Worm (Caenorhabditis elegans) whole organism, L4 larva: ENCODE data around the gene cox-10.

Source experiments
- F10B5.3 ChIP-seq: sonication (generic microtip); optimal IDR thresholded peaks from 2 replicates; lab custom pipeline; 2016; ENCODE audit warnings: mild to moderate bottlenecking, missing genetic modification characterization, missing compliant biosample characterization
- F49E8.2 ChIP-seq: sonication (generic microtip); optimal IDR thresholded peaks from 2 replicates; lab custom pipeline; 2016; ENCODE audit warnings: missing compliant biosample characterization, mild to moderate bottlenecking, missing genetic modification characterization, borderline replicate concordance
- T20F7.1 ChIP-seq: fragments of 200-800 bp; sonication (Bioruptor generic); optimal IDR thresholded peaks from 2 replicates; lab custom pipeline; 2018; ENCODE audit warnings: mild to moderate bottlenecking, missing genetic modification characterization, missing compliant biosample characterization
- Y105C5A.15 ChIP-seq: fragments of 200-800 bp; sonication (Bioruptor generic); IDR thresholded peaks from 2 replicates; pipeline ENCODE4 v1.3.6; 2022; ENCODE audit warnings: missing genetic modification characterization, missing compliant biosample characterization
- Y5F2A.4 ChIP-seq: fragments of 200-800 bp; sonication (Bioruptor generic); optimal IDR thresholded peaks from 2 replicates; lab custom pipeline; 2018; ENCODE audit warnings: mild to moderate bottlenecking, missing genetic modification characterization, missing compliant biosample characterization
- ZK546.5 ChIP-seq, 2 experiments: sonication (generic microtip); optimal IDR thresholded peaks; 2 replicates each; lab custom pipeline; 2017; ENCODE audit warnings: missing biosample characterization in 2 of 2, missing genetic modification characterization in 2 of 2
- aha-1 ChIP-seq: fragments of 150-350 bp; peaks from one replicate; lab custom pipeline; 2014; ENCODE audit warnings: missing biosample characterization, missing genetic modification characterization
- ceh-44 ChIP-seq: fragments of 200-800 bp; sonication (Bioruptor generic); IDR thresholded peaks from 2 replicates; pipeline ENCODE4 v1.3.6; 2022; ENCODE audit warnings: missing genetic modification reagents, missing genetic modification characterization, missing compliant biosample characterization
- ceh-62 ChIP-seq: sonication (generic microtip); optimal IDR thresholded peaks from 2 replicates; lab custom pipeline; 2017; ENCODE audit warnings: missing biosample characterization, missing genetic modification characterization
- ceh-82 ChIP-seq: sonication (generic microtip); optimal IDR thresholded peaks from 2 replicates; lab custom pipeline; 2017; ENCODE audit warnings: missing biosample characterization, missing genetic modification characterization
- ces-1 ChIP-seq: fragments of 150-350 bp; sonication (generic microtip); optimal IDR thresholded peaks from 4 replicates; lab custom pipeline; 2014; ENCODE audit warnings: missing biosample characterization, missing genetic modification reagents, missing genetic modification characterization
- daf-12 ChIP-seq: fragments of 150-350 bp; optimal IDR thresholded peaks from 2 replicates; lab custom pipeline; 2014; ENCODE audit warnings: missing biosample characterization, missing genetic modification reagents, missing genetic modification characterization
- daf-16 ChIP-seq, 3 experiments: sonication (generic microtip); optimal IDR thresholded peaks; 2 replicates each; lab custom pipeline; 2016 to 2017; ENCODE audit warnings: missing genetic modification characterization in 3 of 3, missing genetic modification reagents in 3 of 3, mild to moderate bottlenecking in 2 of 3, missing compliant biosample characterization in 2 of 3, missing biosample characterization in 1 of 3, moderate library complexity in 1 of 3
- daf-8 ChIP-seq: fragments of 200-800 bp; sonication (Bioruptor generic); IDR thresholded peaks from 2 replicates; pipeline ENCODE4 v1.3.6; 2022; ENCODE audit warnings: missing genetic modification characterization, missing compliant biosample characterization
- dmd-9 ChIP-seq: fragments of 200-800 bp; sonication (Bioruptor generic); IDR thresholded peaks from 2 replicates; pipeline ENCODE4 v1.3.6; 2022; ENCODE audit warnings: missing genetic modification reagents, missing genetic modification characterization, missing compliant biosample characterization
- dpl-1 ChIP-seq: fragments of 150-350 bp; optimal IDR thresholded peaks from 2 replicates; lab custom pipeline; 2014; ENCODE audit warnings: missing biosample characterization, missing genetic modification reagents, missing genetic modification characterization
- duxl-1 ChIP-seq: sonication (generic microtip); optimal IDR thresholded peaks from 2 replicates; lab custom pipeline; 2016; ENCODE audit warnings: mild to moderate bottlenecking, missing genetic modification characterization, moderate library complexity, missing compliant biosample characterization; ENCODE audit not compliant: poor library complexity
- dve-1 ChIP-seq: sonication (generic microtip); optimal IDR thresholded peaks from 2 replicates; lab custom pipeline; 2017; ENCODE audit warnings: antibody characterized with exemption, mild to moderate bottlenecking, missing genetic modification characterization, missing compliant biosample characterization; ENCODE audit not compliant: insufficient read depth
- egl-27 ChIP-seq: sonication (generic microtip); optimal IDR thresholded peaks from 3 replicates; lab custom pipeline; 2017; ENCODE audit warnings: missing biosample characterization, missing genetic modification reagents, missing genetic modification characterization
- fkh-10 ChIP-seq: fragments of 150-350 bp; optimal IDR thresholded peaks from 2 replicates; lab custom pipeline; 2014; ENCODE audit warnings: missing biosample characterization, missing genetic modification reagents, missing genetic modification characterization
- fos-1 ChIP-seq: fragments of 150-350 bp; optimal IDR thresholded peaks from 2 replicates; lab custom pipeline; 2014; ENCODE audit warnings: missing biosample characterization, missing genetic modification characterization
- hlh-11 ChIP-seq: fragments of 200-800 bp; sonication (Bioruptor generic); optimal IDR thresholded peaks from 2 replicates; lab custom pipeline; 2018; ENCODE audit warnings: mild to moderate bottlenecking, missing genetic modification characterization, missing compliant biosample characterization
- jun-1 ChIP-seq: fragments of 150-350 bp; optimal IDR thresholded peaks from 2 replicates; lab custom pipeline; 2014; ENCODE audit warnings: missing biosample characterization, missing genetic modification reagents, missing genetic modification characterization
- lin-1 ChIP-seq: fragments of 200-800 bp; sonication (Bioruptor generic); IDR thresholded peaks from 2 replicates; pipeline ENCODE4 v1.3.6; 2022; ENCODE audit warnings: missing genetic modification reagents, missing genetic modification characterization, missing compliant biosample characterization
- lir-3 ChIP-seq: sonication (generic microtip); optimal IDR thresholded peaks from 2 replicates; lab custom pipeline; 2016; ENCODE audit warnings: mild to moderate bottlenecking, missing genetic modification characterization, missing compliant biosample characterization
- lsy-2 ChIP-seq, 2 experiments: fragments of 150-350 bp in 1 of 2; sonication (generic microtip) in 1 of 2; optimal IDR thresholded peaks; 2 replicates each; lab custom pipeline; 2014 to 2017; ENCODE audit warnings: missing biosample characterization in 2 of 2, missing genetic modification characterization in 2 of 2
- madf-9 ChIP-seq: fragments of 200-800 bp; sonication (Bioruptor generic); conservative IDR thresholded peaks from 2 replicates; pipeline ENCODE4 v1.3.6; 2022; ENCODE audit warnings: missing genetic modification reagents, missing genetic modification characterization, missing compliant biosample characterization
- mdt-29 ChIP-seq: fragments of 200-800 bp; sonication (Bioruptor generic); IDR thresholded peaks from 2 replicates; pipeline ENCODE4 v1.3.6; 2022; ENCODE audit warnings: missing genetic modification reagents, missing genetic modification characterization, missing compliant biosample characterization
- mes-2 ChIP-seq: sonication (generic microtip); optimal IDR thresholded peaks from 2 replicates; lab custom pipeline; 2016; ENCODE audit warnings: missing genotype, mild to moderate bottlenecking, missing genetic modification characterization, missing compliant biosample characterization; ENCODE audit not compliant: poor library complexity, severe bottlenecking
- nhr-25 ChIP-seq: sonication (generic microtip); optimal IDR thresholded peaks from 2 replicates; lab custom pipeline; 2017; ENCODE audit warnings: missing genetic modification characterization, mild to moderate bottlenecking, missing compliant biosample characterization, antibody characterized with exemption, moderate library complexity, borderline replicate concordance; ENCODE audit not compliant: insufficient read depth
- nhr-28 ChIP-seq: fragments of 150-350 bp; optimal IDR thresholded peaks from 2 replicates; lab custom pipeline; 2014; ENCODE audit warnings: missing biosample characterization, missing genetic modification characterization
- nhr-48 ChIP-seq: sonication (generic microtip); optimal IDR thresholded peaks from 2 replicates; lab custom pipeline; 2016; ENCODE audit warnings: mild to moderate bottlenecking, missing genetic modification characterization, missing compliant biosample characterization
- nhr-6 ChIP-seq: fragments of 150-350 bp; optimal IDR thresholded peaks from 2 replicates; lab custom pipeline; 2014; ENCODE audit warnings: missing biosample characterization, missing genetic modification characterization
- nhr-76 ChIP-seq: fragments of 150-350 bp; optimal IDR thresholded peaks from 2 replicates; lab custom pipeline; 2014; ENCODE audit warnings: missing biosample characterization, missing genetic modification characterization
- pha-4 ChIP-seq, 2 experiments: fragments of 150-350 bp in 1 of 2; fragments of 200-800 bp in 1 of 2; sonication (Bioruptor generic) in 1 of 2; IDR thresholded peaks in 1 of 2; optimal IDR thresholded peaks in 1 of 2; 2 replicates each; pipeline versions ENCODE4 v1.3.6 to Lab custom; 2014 to 2022; ENCODE audit warnings: missing genetic modification characterization in 2 of 2, missing genetic modification reagents in 2 of 2, missing biosample characterization in 1 of 2, missing compliant biosample characterization in 1 of 2
- php-3 ChIP-seq: fragments of 200-800 bp; sonication (Bioruptor generic); IDR thresholded peaks from 2 replicates; pipeline ENCODE4 v1.3.6; 2022; ENCODE audit warnings: missing genetic modification reagents, missing genetic modification characterization, missing compliant biosample characterization
- pqm-1 ChIP-seq: sonication (generic microtip); optimal IDR thresholded peaks from 2 replicates; lab custom pipeline; 2017; ENCODE audit warnings: missing biosample characterization, missing genetic modification characterization
- skn-1 ChIP-seq: fragments of 150-350 bp; optimal IDR thresholded peaks from 2 replicates; lab custom pipeline; 2014; ENCODE audit warnings: missing biosample characterization, missing genetic modification characterization
- spr-1 ChIP-seq: sonication (generic microtip); optimal IDR thresholded peaks from 2 replicates; lab custom pipeline; 2016; ENCODE audit warnings: mild to moderate bottlenecking, missing genetic modification characterization, missing compliant biosample characterization
- tag-97 ChIP-seq: fragments of 200-800 bp; sonication (Bioruptor generic); IDR thresholded peaks from 2 replicates; pipeline ENCODE4 v1.3.6; 2022; ENCODE audit warnings: missing genetic modification characterization, missing compliant biosample characterization
- zag-1 ChIP-seq: fragments of 150-350 bp; optimal IDR thresholded peaks from 2 replicates; lab custom pipeline; 2014; ENCODE audit warnings: missing biosample characterization, missing genetic modification characterization
- zfp-2 ChIP-seq: sonication (generic microtip); optimal IDR thresholded peaks from 2 replicates; lab custom pipeline; 2016; ENCODE audit warnings: mild to moderate bottlenecking, missing genetic modification characterization, missing compliant biosample characterization
- ztf-11 ChIP-seq: fragments of 150-350 bp; optimal IDR thresholded peaks from 2 replicates; lab custom pipeline; 2014; ENCODE audit warnings: missing biosample characterization, missing genetic modification characterization
- ztf-7 ChIP-seq: fragments of 150-350 bp; optimal IDR thresholded peaks from 2 replicates; lab custom pipeline; 2014; ENCODE audit warnings: missing biosample characterization, missing genetic modification characterization

cox-10 gene

DNA sequence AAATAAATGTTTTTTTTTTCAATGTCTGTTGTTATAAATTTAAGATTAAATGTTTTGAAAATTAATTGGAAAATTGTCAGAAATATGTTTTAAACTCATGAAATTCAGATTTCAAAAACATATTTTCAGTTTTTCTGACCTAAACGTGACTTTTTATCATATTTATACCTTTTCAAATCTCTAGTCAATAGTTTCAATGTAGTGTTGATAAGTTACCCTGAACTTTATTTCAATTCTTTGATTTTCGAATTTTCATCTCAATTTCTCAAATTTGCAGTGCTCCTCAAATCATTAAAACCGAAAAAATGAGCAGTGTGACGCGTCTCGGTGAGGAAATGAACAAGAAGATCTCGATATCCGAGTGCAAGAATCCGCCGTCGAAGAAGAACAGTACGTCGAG lies 25.3 kb upstream of the cox-10 start, which contains the start of gene rgs-4:
Gene rgs-4, plus strand, starts transcription at position 301 of the 400 bp plus-strand sequence.
- TF ChIP-seq zag-1 (tag; lab: Kevin White, UChicago) = no peak
- TF ChIP-seq mdt-29 (GFP tag; lab: Robert Waterston, UW) = no peak
- TF ChIP-seq F10B5.3 (tag; lab: Kevin White, UChicago) = no peak
- no peak for TF ChIP-seq Y5F2A.4 (GFP tag; lab: Kevin White, UChicago)
- no peak for TF ChIP-seq fkh-10 (GFP tag; lab: Kevin White, UChicago)
- TF ChIP-seq nhr-28 (tag; lab: Kevin White, UChicago) = no peak
- no peak for TF ChIP-seq ZK546.5 (tag; optimal IDR thresholded peaks at IDR 0.05; lab: Kevin White, UChicago)
- TF ChIP-seq zfp-2 (tag; lab: Kevin White, UChicago) = no peak
- TF ChIP-seq Y105C5A.15 = no peak
- no peak for TF ChIP-seq ztf-11 (tag; lab: Kevin White, UChicago)
- TF ChIP-seq F49E8.2 (tag; lab: Kevin White, UChicago) = no peak
- no peak for TF ChIP-seq ceh-82 (tag; lab: Kevin White, UChicago)
- TF ChIP-seq skn-1 (tag; lab: Kevin White, UChicago) = no peak
- TF ChIP-seq hlh-11 (tag; lab: Kevin White, UChicago) = no peak
- no peak for TF ChIP-seq nhr-6 (tag; lab: Kevin White, UChicago)
- TF ChIP-seq jun-1 (tag; lab: Kevin White, UChicago) = no peak
- TF ChIP-seq tag-97 = no peak
- TF ChIP-seq, all 104 proteins: peak for 0

DNA sequence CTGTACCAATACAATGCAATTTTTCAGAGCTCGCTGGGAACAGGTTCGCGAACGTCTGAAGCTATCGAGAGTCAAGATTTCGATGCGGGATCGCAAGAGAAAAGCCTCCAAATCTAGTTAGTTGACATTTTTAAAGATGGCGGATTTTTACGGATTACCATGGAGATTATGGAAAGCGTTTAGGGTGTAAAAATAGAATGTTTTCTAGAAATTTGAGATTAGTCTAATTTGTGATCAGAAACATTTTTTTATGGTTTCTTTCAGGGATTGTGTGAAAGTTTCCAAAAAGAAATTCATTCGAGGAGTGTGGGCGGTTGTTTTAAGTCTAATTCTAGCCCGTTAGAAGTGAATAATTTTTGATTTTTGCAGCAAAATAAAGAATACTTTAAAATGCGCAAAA lies 23.9 kb upstream of the cox-10 start:
- no peak for TF ChIP-seq ces-1 (GFP tag; lab: Kevin White, UChicago)
- TF ChIP-seq aha-1 = peak; percentile 74

DNA sequence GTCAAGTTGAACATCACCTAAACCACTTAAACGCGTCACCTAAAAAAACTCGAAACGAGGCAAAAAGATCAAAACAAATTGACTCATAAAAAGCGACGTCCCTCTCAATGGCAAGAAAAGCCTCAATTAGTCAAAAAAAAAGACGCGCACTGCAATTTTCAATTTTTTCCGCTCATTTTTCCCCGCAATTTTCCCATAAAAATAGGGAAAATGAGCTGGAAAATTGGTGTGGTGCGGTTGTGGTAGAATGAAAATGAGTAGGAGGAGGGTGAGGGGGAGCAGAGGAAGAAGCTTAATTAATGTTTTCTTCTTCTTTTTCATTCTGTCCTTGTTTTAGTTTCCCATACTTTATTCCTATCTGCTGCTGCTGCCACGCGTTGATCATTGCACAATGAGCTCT lies 22.1 kb upstream of the cox-10 start:
- TF ChIP-seq ceh-44 (GFP tag; lab: Robert Waterston, UW) (no peak), pha-4 (GFP tag; IDR thresholded peaks at IDR 0.05; lab: Robert Waterston, UW) (no peak), pha-4 (tag; optimal IDR thresholded peaks at IDR 0.05; lab: Kevin White, UChicago) (no peak), php-3 (GFP tag; lab: Robert Waterston, UW) (no peak), egl-27 (tag; lab: Kevin White, UChicago) (no peak), Y105C5A.15 (no peak), F49E8.2 (tag; lab: Kevin White, UChicago) (no peak), mes-2 (tag; lab: Kevin White, UChicago) (no peak), duxl-1 (tag; lab: Kevin White, UChicago) (no peak), ztf-11 (tag; lab: Kevin White, UChicago) (no peak), ceh-62 (tag; lab: Kevin White, UChicago) (no peak), daf-8 (GFP tag; lab: Robert Waterston, UW) (no peak)

DNA sequence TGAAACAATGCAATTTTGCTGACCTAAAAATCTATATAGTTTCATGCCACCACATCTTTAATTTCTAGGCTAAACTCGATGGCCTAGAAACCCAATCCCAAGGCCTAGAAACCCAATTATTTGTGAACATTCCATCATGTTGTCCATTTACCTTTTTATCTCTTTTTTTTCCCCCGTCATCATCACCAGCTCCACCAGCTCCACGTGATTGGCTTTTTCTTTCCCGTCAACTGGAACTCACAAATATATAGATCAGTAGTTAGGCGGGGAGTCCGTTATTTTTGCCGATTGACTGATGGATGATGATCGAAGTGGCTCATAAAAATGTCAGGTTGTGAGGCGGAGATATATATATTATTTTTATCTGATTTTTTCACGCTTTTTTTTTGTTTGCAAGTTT lies 21.3 kb upstream of the cox-10 start:
- TF ChIP-seq zfp-2 (tag; lab: Kevin White, UChicago) (no peak), pqm-1 (tag; lab: Kevin White, UChicago) (no peak), dpl-1 (no peak), nhr-76 (no peak), dve-1 (tag; lab: Kevin White, UChicago) (no peak), nhr-6 (tag; lab: Kevin White, UChicago) (no peak), daf-12 (tag; lab: Kevin White, UChicago) (no peak), zag-1 (tag; lab: Kevin White, UChicago) (no peak), T20F7.1 (GFP tag; lab: Kevin White, UChicago) (no peak), lir-3 (tag; lab: Kevin White, UChicago) (no peak), lsy-2 (tag; optimal IDR thresholded peaks at IDR 0.05; lab: Kevin White, UChicago) (no peak), dmd-9 (GFP tag; lab: Robert Waterston, UW) (no peak), nhr-48 (tag; lab: Kevin White, UChicago) (no peak), skn-1 (tag; lab: Kevin White, UChicago) (no peak), lin-1 (no peak), spr-1 (tag; lab: Kevin White, UChicago) (no peak), ceh-44 (GFP tag; lab: Robert Waterston, UW) (no peak), ztf-7 (tag; lab: Kevin White, UChicago) (no peak), mes-2 (tag; lab: Kevin White, UChicago) (no peak), daf-16 (GFP tag; optimal IDR thresholded peaks at IDR 0.05; lab: Kevin White, UChicago) (peak in 1 of 2 experiments; percentile 67), daf-16 (tag; optimal IDR thresholded peaks at IDR 0.05; lab: Kevin White, UChicago) (no peak), nhr-25 (tag; lab: Kevin White, UChicago) (no peak), fos-1 (no peak), madf-9 (GFP tag; lab: Robert Waterston, UW) (no peak)
